Worm (Caenorhabditis elegans) whole organism, early embryonic: Measurements from ENCODE around the gene C13G5.2.

ENCODE experiments used
- B0310.2 ChIP-seq: sonication (generic microtip); optimal IDR thresholded peaks from 2 replicates; lab custom pipeline; 2016; ENCODE audit warnings: mild to moderate bottlenecking, missing genetic modification characterization, missing compliant biosample characterization
- F13C5.2 ChIP-seq: sonication (generic microtip); optimal IDR thresholded peaks from 2 replicates; lab custom pipeline; 2017; ENCODE audit warnings: mild to moderate bottlenecking, missing genetic modification characterization, inconsistent platforms, missing compliant biosample characterization
- aly-1 ChIP-seq: sonication (generic microtip); optimal IDR thresholded peaks from 2 replicates; lab custom pipeline; 2016; ENCODE audit warnings: missing genetic modification characterization, missing compliant biosample characterization
- ama-1 ChIP-seq: fragments of 150-350 bp; optimal IDR thresholded peaks from 2 replicates; lab custom pipeline; 2014
- ceh-13 ChIP-seq: fragments of 200-800 bp; sonication (Bioruptor generic); optimal IDR thresholded peaks from 2 replicates; lab custom pipeline; 2018; ENCODE audit warnings: mild to moderate bottlenecking, missing genetic modification characterization, missing compliant biosample characterization
- ceh-36 ChIP-seq: sonication (generic microtip); optimal IDR thresholded peaks from 2 replicates; lab custom pipeline; 2016; ENCODE audit warnings: missing genetic modification characterization, inconsistent platforms, missing compliant biosample characterization
- ets-7 ChIP-seq: sonication (generic microtip); optimal IDR thresholded peaks from 2 replicates; lab custom pipeline; 2016; ENCODE audit warnings: missing genotype, missing genetic modification characterization, missing compliant biosample characterization
- flt-1 ChIP-seq: fragments of 200-800 bp; sonication (Bioruptor generic); IDR thresholded peaks from 2 replicates; pipeline ENCODE4 v1.3.6; 2022; ENCODE audit warnings: missing genetic modification characterization, missing compliant biosample characterization
- hmbx-1 ChIP-seq: sonication (generic microtip); optimal IDR thresholded peaks from 2 replicates; lab custom pipeline; 2016; ENCODE audit warnings: mild to moderate bottlenecking, missing genetic modification characterization, missing compliant biosample characterization
- hmg-4 ChIP-seq: fragments of 200-800 bp; sonication (Bioruptor generic); optimal IDR thresholded peaks from 2 replicates; lab custom pipeline; 2018; ENCODE audit warnings: mild to moderate bottlenecking, missing genetic modification characterization, missing compliant biosample characterization
- hnd-1 ChIP-seq: sonication (generic microtip); optimal IDR thresholded peaks from 2 replicates; lab custom pipeline; 2016; ENCODE audit warnings: missing genetic modification characterization, missing compliant biosample characterization
- pes-1 ChIP-seq: fragments of 200-800 bp; sonication (Bioruptor generic); IDR thresholded peaks from 2 replicates; pipeline ENCODE4 v1.3.6; 2022; ENCODE audit warnings: missing genetic modification reagents, missing genetic modification characterization, missing compliant biosample characterization
- scrt-1 ChIP-seq: fragments of 200-800 bp; sonication (Bioruptor generic); IDR thresholded peaks from 2 replicates; pipeline ENCODE4 v1.3.6; 2022; ENCODE audit warnings: missing genetic modification characterization, missing compliant biosample characterization
- sea-1 ChIP-seq: fragments of 200-800 bp; sonication (Bioruptor generic); conservative IDR thresholded peaks from 2 replicates; pipeline ENCODE4 v1.3.6; 2022; ENCODE audit warnings: missing genetic modification characterization, missing compliant biosample characterization
- tbx-11 ChIP-seq: fragments of 200-800 bp; sonication (Bioruptor generic); IDR thresholded peaks from 2 replicates; pipeline ENCODE4 v1.3.6; 2022; ENCODE audit warnings: missing genetic modification characterization, missing compliant biosample characterization
- tbx-37 ChIP-seq: fragments of 200-800 bp; sonication (Bioruptor generic); conservative IDR thresholded peaks from 2 replicates; pipeline ENCODE4 v1.3.6; 2022; ENCODE audit warnings: missing genetic modification reagents, missing genetic modification characterization, missing compliant biosample characterization
- tra-4 ChIP-seq: sonication (generic microtip); optimal IDR thresholded peaks from 2 replicates; lab custom pipeline; 2017; ENCODE audit warnings: missing genetic modification characterization, missing compliant biosample characterization

The C13G5.2 gene

DNA sequence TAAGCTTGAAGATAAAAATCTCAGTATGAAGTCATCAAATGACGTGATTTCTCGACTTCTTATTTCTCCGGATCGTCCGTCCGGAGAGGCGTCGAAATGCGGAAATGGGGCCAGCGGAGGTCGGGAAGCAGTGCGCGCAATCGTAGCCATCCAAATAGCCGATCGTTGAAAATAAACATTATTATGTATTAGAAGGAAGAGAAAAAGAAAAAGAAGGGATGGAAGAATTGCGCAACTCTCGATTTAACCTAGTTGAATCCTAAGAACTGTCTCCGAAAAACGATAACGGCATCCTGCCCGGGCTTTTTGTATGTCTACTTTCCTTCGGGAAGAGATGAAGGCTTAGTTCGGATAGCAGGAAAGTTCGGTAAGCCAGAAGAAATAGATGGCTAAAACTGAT is 16.1 kb downstream of the C13G5.2 start:
- TF ChIP-seq tbx-37 (GFP tag; lab: Robert Waterston, UW) (no peak), flt-1 (GFP tag; lab: Robert Waterston, UW) (no peak), scrt-1 (GFP tag; lab: Robert Waterston, UW) (no peak), tra-4 (tag; lab: Kevin White, UChicago) (no peak), hmbx-1 (tag; lab: Kevin White, UChicago) (no peak), ceh-13 (GFP tag; lab: Kevin White, UChicago) (no peak), pes-1 (GFP tag; lab: Robert Waterston, UW) (no peak), ets-7 (tag; lab: Kevin White, UChicago) (no peak), F13C5.2 (tag; lab: Kevin White, UChicago) (no peak), sea-1 (GFP tag; lab: Robert Waterston, UW) (no peak), B0310.2 (tag; lab: Kevin White, UChicago) (no peak)

DNA sequence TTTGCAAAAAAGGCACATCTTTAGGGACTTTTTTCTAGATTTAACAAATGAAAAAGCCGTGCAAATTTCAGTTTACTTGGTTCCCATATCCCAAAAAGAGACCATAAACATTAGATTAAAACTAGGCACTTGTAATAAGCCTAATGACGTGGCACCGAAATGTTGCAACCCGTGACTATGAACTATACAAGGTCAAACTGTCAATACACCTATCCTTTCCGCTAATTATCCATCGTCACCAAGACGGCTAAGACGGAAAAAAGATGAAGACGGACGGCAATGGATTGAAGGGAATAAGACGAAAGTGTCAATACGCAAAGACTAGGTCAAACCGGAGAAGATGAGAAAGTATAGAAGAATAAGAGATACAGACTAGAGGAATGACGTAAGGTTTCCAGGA is 19.3 kb downstream of the C13G5.2 start:
- no peak for TF ChIP-seq scrt-1 (GFP tag; lab: Robert Waterston, UW)
- no peak for TF ChIP-seq sea-1 (GFP tag; lab: Robert Waterston, UW)
- TF ChIP-seq flt-1 (GFP tag; lab: Robert Waterston, UW), result no peak
- TF ChIP-seq pes-1 (GFP tag; lab: Robert Waterston, UW), result no peak
- no peak for TF ChIP-seq hmg-4 (GFP tag; lab: Kevin White, UChicago)
- TF ChIP-seq B0310.2 (tag; lab: Kevin White, UChicago), result no peak
- TF ChIP-seq aly-1 (tag; lab: Kevin White, UChicago), result no peak
- no peak for TF ChIP-seq F13C5.2 (tag; lab: Kevin White, UChicago)
- no peak for TF ChIP-seq tbx-11 (GFP tag; lab: Robert Waterston, UW)
- no peak for TF ChIP-seq hnd-1 (tag; lab: Kevin White, UChicago)
- TF ChIP-seq ets-7 (tag; lab: Kevin White, UChicago), result no peak
- TF ChIP-seq tra-4 (tag; lab: Kevin White, UChicago), result no peak
- no peak for TF ChIP-seq ceh-36
- no peak for TF ChIP-seq hmbx-1 (tag; lab: Kevin White, UChicago)

- TF ChIP-seq F13C5.2 (tag; lab: Kevin White, UChicago), result no peak
- no peak for TF ChIP-seq ets-7 (tag; lab: Kevin White, UChicago)
- no peak for TF ChIP-seq hmg-4 (GFP tag; lab: Kevin White, UChicago)
- no peak for TF ChIP-seq ceh-36
These were observed 20.5 kb downstream of the C13G5.2 start, which contains the start of gene ztf-30 for ce11 chrIII:8597770-8598169. Gene ztf-30 (minus strand): TSS chrIII:8597870.

ce11 chrIII:8596692-8597091 is 21.6 kb downstream of the C13G5.2 start:
- TF ChIP-seq ets-7 (tag; lab: Kevin White, UChicago) (no peak), tbx-37 (GFP tag; lab: Robert Waterston, UW) (no peak), sea-1 (GFP tag; lab: Robert Waterston, UW) (no peak), aly-1 (tag; lab: Kevin White, UChicago) (no peak), ceh-13 (GFP tag; lab: Kevin White, UChicago) (no peak)

DNA sequence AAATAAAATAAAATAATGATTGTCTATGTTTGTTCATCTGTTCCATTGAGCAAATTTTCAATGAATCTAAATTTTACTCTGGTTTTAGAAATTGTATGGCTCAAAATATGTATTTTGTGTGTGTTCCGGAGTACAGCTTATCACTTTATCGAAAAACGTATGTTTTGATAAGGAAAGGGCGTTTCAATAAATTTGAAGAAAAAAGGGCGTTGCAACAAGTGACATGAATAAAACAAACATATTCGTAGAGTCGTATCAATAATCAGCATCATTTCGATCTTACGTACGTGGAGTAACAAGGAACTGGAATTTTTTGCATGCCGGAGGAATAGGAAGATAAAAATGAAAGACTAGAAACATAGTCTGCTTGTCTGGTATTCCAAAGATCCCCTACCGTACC is 24.2 kb downstream of the C13G5.2 start:
- TF ChIP-seq ceh-36 (no peak), hmg-4 (GFP tag; lab: Kevin White, UChicago) (no peak), tbx-37 (GFP tag; lab: Robert Waterston, UW) (no peak), F13C5.2 (tag; lab: Kevin White, UChicago) (no peak), aly-1 (tag; lab: Kevin White, UChicago) (no peak), scrt-1 (GFP tag; lab: Robert Waterston, UW) (no peak), pes-1 (GFP tag; lab: Robert Waterston, UW) (no peak), B0310.2 (tag; lab: Kevin White, UChicago) (no peak), ceh-13 (GFP tag; lab: Kevin White, UChicago) (no peak), hmbx-1 (tag; lab: Kevin White, UChicago) (no peak), tbx-11 (GFP tag; lab: Robert Waterston, UW) (no peak), hnd-1 (tag; lab: Kevin White, UChicago) (no peak), sea-1 (GFP tag; lab: Robert Waterston, UW) (no peak), ama-1 (no peak), tra-4 (tag; lab: Kevin White, UChicago) (no peak), flt-1 (GFP tag; lab: Robert Waterston, UW) (no peak)

DNA sequence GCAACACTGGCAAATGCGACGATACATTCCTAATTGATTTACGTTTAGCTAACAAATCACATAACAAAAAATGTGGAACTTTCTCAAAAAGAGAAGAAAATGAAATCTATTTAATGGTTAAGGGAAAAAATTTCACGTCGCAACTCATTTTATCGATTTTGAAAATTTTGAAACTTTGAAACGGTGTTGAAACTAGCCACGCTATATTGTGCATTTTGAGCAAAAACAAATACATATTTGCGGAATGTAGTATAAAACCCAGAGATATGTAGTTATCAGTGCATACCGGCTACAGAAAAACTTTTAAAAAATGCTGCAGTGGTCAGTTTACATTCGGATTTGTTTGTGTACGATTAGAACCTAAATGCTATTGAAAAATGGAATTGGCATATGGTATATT is 24.6 kb downstream of the C13G5.2 start, which contains the start of gene C06E1.7:
TSS of gene C06E1.7 (minus strand) at position 101 of the 400 bp plus-strand sequence.
- TF ChIP-seq flt-1 (GFP tag; lab: Robert Waterston, UW), result no peak
- no peak for TF ChIP-seq aly-1 (tag; lab: Kevin White, UChicago)
- TF ChIP-seq scrt-1 (GFP tag; lab: Robert Waterston, UW), result no peak
- TF ChIP-seq B0310.2 (tag; lab: Kevin White, UChicago), result no peak
- no peak for TF ChIP-seq tbx-37 (GFP tag; lab: Robert Waterston, UW)
- TF ChIP-seq pes-1 (GFP tag; lab: Robert Waterston, UW), result no peak
- no peak for TF ChIP-seq hmg-4 (GFP tag; lab: Kevin White, UChicago)
- no peak for TF ChIP-seq sea-1 (GFP tag; lab: Robert Waterston, UW)
- no peak for TF ChIP-seq ceh-13 (GFP tag; lab: Kevin White, UChicago)
- no peak for TF ChIP-seq ceh-36
- no peak for TF ChIP-seq ama-1
- no peak for TF ChIP-seq tra-4 (tag; lab: Kevin White, UChicago)
- no peak for TF ChIP-seq ets-7 (tag; lab: Kevin White, UChicago)
- TF ChIP-seq tbx-11 (GFP tag; lab: Robert Waterston, UW), result no peak
- TF ChIP-seq hnd-1 (tag; lab: Kevin White, UChicago), result no peak
- TF ChIP-seq F13C5.2 (tag; lab: Kevin White, UChicago), result no peak

- TF ChIP-seq B0310.2 (tag; lab: Kevin White, UChicago) (no peak), hmg-4 (GFP tag; lab: Kevin White, UChicago) (no peak), ets-7 (tag; lab: Kevin White, UChicago) (no peak), F13C5.2 (tag; lab: Kevin White, UChicago) (no peak), pes-1 (GFP tag; lab: Robert Waterston, UW) (no peak), ama-1 (no peak), flt-1 (GFP tag; lab: Robert Waterston, UW) (no peak), aly-1 (tag; lab: Kevin White, UChicago) (no peak), scrt-1 (GFP tag; lab: Robert Waterston, UW) (no peak), ceh-36 (no peak)
These were observed 27.4 kb downstream of the C13G5.2 start, which contains the start of gene fipr-16 for ce11 chrIII:8590882-8591281. Gene fipr-16 (minus strand): TSS chrIII:8590982.
